Worm (Caenorhabditis elegans) whole organism, young adult: ENCODE results near the gene F21C10.19.
A peak's percentile ranks its signal among the peaks of the same experiment; 100 is the strongest.

ENCODE experiments used
- C17E4.6 ChIP-seq: fragments of 200-800 bp; sonication (Bioruptor generic); IDR thresholded peaks from 2 replicates; pipeline ENCODE4 v1.3.6; 2022; ENCODE audit warnings: missing genetic modification reagents, missing genetic modification characterization, missing compliant biosample characterization
- F55B11.4 ChIP-seq: sonication (generic microtip); optimal IDR thresholded peaks from 2 replicates; lab custom pipeline; 2016; ENCODE audit warnings: missing compliant biosample characterization, missing genetic modification characterization, borderline replicate concordance; ENCODE audit not compliant: insufficient read depth
- F57A8.1 ChIP-seq: fragments of 200-800 bp; sonication (Bioruptor generic); optimal IDR thresholded peaks from 2 replicates; lab custom pipeline; 2018; ENCODE audit warnings: mild to moderate bottlenecking, missing genetic modification characterization, moderate library complexity, missing compliant biosample characterization
- K12H6.12 ChIP-seq: fragments of 200-800 bp; sonication (Bioruptor generic); optimal IDR thresholded peaks from 2 replicates; lab custom pipeline; 2018; ENCODE audit warnings: mild to moderate bottlenecking, missing genetic modification characterization, missing compliant biosample characterization
- Y53G8AR.9 ChIP-seq: fragments of 200-800 bp; sonication (Bioruptor generic); conservative IDR thresholded peaks from 2 replicates; pipeline ENCODE4 v1.3.6; 2022; ENCODE audit warnings: missing genetic modification reagents, missing genetic modification characterization, missing compliant biosample characterization
- Y56A3A.18 ChIP-seq: fragments of 200-800 bp; sonication (Bioruptor generic); IDR thresholded peaks from 2 replicates; pipeline ENCODE4 v1.3.6; 2022; ENCODE audit warnings: missing genetic modification reagents, missing genetic modification characterization, missing compliant biosample characterization
- ZK185.1 ChIP-seq: sonication (generic microtip); optimal IDR thresholded peaks from 2 replicates; lab custom pipeline; 2016; ENCODE audit warnings: mild to moderate bottlenecking, missing genetic modification characterization, missing compliant biosample characterization; ENCODE audit not compliant: poor library complexity, severe bottlenecking
- bed-2 ChIP-seq: fragments of 200-800 bp; sonication (Bioruptor generic); IDR thresholded peaks from 2 replicates; pipeline ENCODE4 v1.3.6; 2022; ENCODE audit warnings: missing genetic modification reagents, missing genetic modification characterization, missing compliant biosample characterization
- cebp-1 ChIP-seq, 2 experiments: fragments of 200-800 bp in 1 of 2; sonication (Bioruptor generic) in 1 of 2; sonication (generic microtip) in 1 of 2; IDR thresholded peaks in 1 of 2; optimal IDR thresholded peaks in 1 of 2; 2 replicates each; pipeline versions ENCODE4 v1.3.6 to Lab custom; 2017 to 2022; ENCODE audit warnings: missing compliant biosample characterization in 2 of 2, missing genetic modification characterization in 2 of 2, mild to moderate bottlenecking in 1 of 2, missing genetic modification reagents in 1 of 2, moderate library complexity in 1 of 2
- cebp-2 ChIP-seq: fragments of 200-800 bp; sonication (Bioruptor generic); IDR thresholded peaks from 2 replicates; pipeline ENCODE4 v1.3.6; 2022; ENCODE audit warnings: missing genetic modification characterization, missing compliant biosample characterization
- ceh-27 ChIP-seq: fragments of 200-800 bp; sonication (Bioruptor generic); optimal IDR thresholded peaks from 2 replicates; lab custom pipeline; 2018; ENCODE audit warnings: mild to moderate bottlenecking, missing genetic modification characterization, moderate library complexity, missing compliant biosample characterization
- dpff-1 ChIP-seq: sonication (generic microtip); optimal IDR thresholded peaks from 2 replicates; lab custom pipeline; 2017; ENCODE audit warnings: mild to moderate bottlenecking, missing genetic modification characterization, missing compliant biosample characterization
- egrh-3 ChIP-seq: fragments of 200-800 bp; sonication (Bioruptor generic); IDR thresholded peaks from 2 replicates; pipeline ENCODE4 v1.3.6; 2022; ENCODE audit warnings: missing genetic modification reagents, missing genetic modification characterization, missing compliant biosample characterization
- ekl-4 ChIP-seq: fragments of 200-800 bp; sonication (Bioruptor generic); IDR thresholded peaks from 2 replicates; pipeline ENCODE4 v1.3.6; 2022; ENCODE audit warnings: missing genetic modification reagents, missing genetic modification characterization, missing compliant biosample characterization
- gei-17 ChIP-seq: fragments of 200-800 bp; sonication (Bioruptor generic); optimal IDR thresholded peaks from 2 replicates; lab custom pipeline; 2018; ENCODE audit warnings: mild to moderate bottlenecking, missing genetic modification characterization, missing compliant biosample characterization
- hrde-1 ChIP-seq: sonication (generic microtip); optimal IDR thresholded peaks from 2 replicates; lab custom pipeline; 2016; ENCODE audit warnings: missing genetic modification characterization, mild to moderate bottlenecking, missing compliant biosample characterization, moderate library complexity, missing genotype, missing genetic modification reagents, borderline replicate concordance
- lin-26 ChIP-seq: fragments of 200-800 bp; sonication (Bioruptor generic); IDR thresholded peaks from 2 replicates; pipeline ENCODE4 v1.3.6; 2022; ENCODE audit warnings: missing genetic modification reagents, missing genetic modification characterization, missing compliant biosample characterization
- lin-40 ChIP-seq: sonication (generic microtip); optimal IDR thresholded peaks from 2 replicates; lab custom pipeline; 2016; ENCODE audit warnings: missing genetic modification characterization, mild to moderate bottlenecking, missing compliant biosample characterization, missing genotype, missing genetic modification reagents
- madf-3 ChIP-seq: fragments of 200-800 bp; sonication (Bioruptor generic); IDR thresholded peaks from 2 replicates; pipeline ENCODE4 v1.3.6; 2022; ENCODE audit warnings: missing genetic modification reagents, missing genetic modification characterization, missing compliant biosample characterization
- mel-28 ChIP-seq: sonication (generic microtip); optimal IDR thresholded peaks from 2 replicates; lab custom pipeline; 2016; ENCODE audit warnings: borderline replicate concordance, mild to moderate bottlenecking, missing genetic modification characterization, missing compliant biosample characterization
- nhr-120 ChIP-seq: fragments of 200-800 bp; sonication (Bioruptor generic); IDR thresholded peaks from 2 replicates; pipeline ENCODE4 v1.3.6; 2022; ENCODE audit warnings: missing genetic modification characterization, missing compliant biosample characterization
- nhr-27 ChIP-seq: fragments of 200-800 bp; sonication (Bioruptor generic); optimal IDR thresholded peaks from 2 replicates; lab custom pipeline; 2018; ENCODE audit warnings: mild to moderate bottlenecking, missing genetic modification characterization, moderate library complexity, missing compliant biosample characterization
- nhr-80 ChIP-seq: sonication (generic microtip); optimal IDR thresholded peaks from 2 replicates; lab custom pipeline; 2016; ENCODE audit warnings: missing genetic modification characterization, missing compliant biosample characterization
- rpc-1 ChIP-seq, 2 experiments: fragments of 150-350 bp in 1 of 2; sonication (generic microtip) in 1 of 2; optimal IDR thresholded peaks; 2 replicates each; lab custom pipeline; 2014 to 2018; ENCODE audit warnings: missing biosample characterization in 1 of 2, missing genetic modification characterization in 1 of 2, missing genetic modification reagents in 1 of 2, missing genotype in 1 of 2
- sdz-38 ChIP-seq: sonication (generic microtip); optimal IDR thresholded peaks from 2 replicates; lab custom pipeline; 2016; ENCODE audit warnings: missing genotype, missing genetic modification characterization, missing compliant biosample characterization
- snpc-4 ChIP-seq, 5 experiments: fragments of 150-350 bp in 1 of 5; sonication (generic microtip) in 4 of 5; optimal IDR thresholded peaks; 2 replicates each; lab custom pipeline; 2014 to 2018; ENCODE audit warnings: missing genetic modification characterization in 5 of 5, missing biosample characterization in 3 of 5, antibody characterized with exemption in 2 of 5, mild to moderate bottlenecking in 2 of 5, missing compliant biosample characterization in 2 of 5, missing genotype in 2 of 5, moderate library complexity in 2 of 5, missing genetic modification reagents in 1 of 5
- sptf-2 ChIP-seq: fragments of 200-800 bp; sonication (Bioruptor generic); optimal IDR thresholded peaks from 2 replicates; lab custom pipeline; 2018; ENCODE audit warnings: mild to moderate bottlenecking, missing genetic modification characterization, missing compliant biosample characterization
- tbp1 ChIP-seq: fragments of 200-800 bp; sonication (Bioruptor generic); optimal IDR thresholded peaks from 2 replicates; lab custom pipeline; 2018; ENCODE audit warnings: mild to moderate bottlenecking, missing genetic modification characterization, missing compliant biosample characterization
- unc-130 ChIP-seq: sonication (generic microtip); optimal IDR thresholded peaks from 2 replicates; lab custom pipeline; 2016; ENCODE audit warnings: missing genetic modification reagents, missing genetic modification characterization, missing compliant biosample characterization
- xnd-1 ChIP-seq: sonication (generic microtip); optimal IDR thresholded peaks from 2 replicates; lab custom pipeline; 2016; ENCODE audit warnings: missing genotype, missing genetic modification reagents, missing genetic modification characterization, missing compliant biosample characterization
- ztf-25 ChIP-seq: fragments of 200-800 bp; sonication (Bioruptor generic); IDR thresholded peaks from 2 replicates; pipeline ENCODE4 v1.3.6; 2022; ENCODE audit warnings: missing genetic modification reagents, missing genetic modification characterization, missing compliant biosample characterization
- ztf-6 ChIP-seq: fragments of 200-800 bp; sonication (Bioruptor generic); IDR thresholded peaks from 2 replicates; pipeline ENCODE4 v1.3.6; 2022; ENCODE audit warnings: missing genetic modification reagents, missing genetic modification characterization, missing compliant biosample characterization

The F21C10.19 gene

DNA sequence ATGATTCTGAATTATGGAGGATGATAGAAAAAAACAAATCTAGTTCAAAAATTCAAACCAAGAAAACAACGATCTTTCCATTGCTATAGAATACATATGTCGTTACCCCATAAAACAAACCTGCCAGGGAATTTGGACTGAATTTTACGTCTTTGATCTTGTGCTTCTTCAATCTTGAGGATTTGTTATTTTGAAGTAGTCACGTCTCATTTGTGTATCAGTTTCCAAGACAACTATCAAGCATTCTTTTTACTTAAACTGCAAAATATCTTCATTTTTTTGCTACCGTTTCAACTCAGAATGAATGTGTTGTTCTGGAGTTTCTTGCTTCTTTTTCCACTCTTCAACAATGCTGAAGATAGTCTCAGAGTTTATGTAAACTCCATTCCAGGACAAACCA, at the start of gene F21C10.19:
Gene F21C10.19, plus strand, starts transcription at position 301 of the 400 bp plus-strand sequence.
- TF ChIP-seq xnd-1 (tag; lab: Kevin White, UChicago) (no peak), cebp-1 (GFP tag; IDR thresholded peaks at IDR 0.05; lab: Robert Waterston, UW) (no peak), cebp-1 (tag; optimal IDR thresholded peaks at IDR 0.05; lab: Kevin White, UChicago) (no peak), madf-3 (GFP tag; lab: Robert Waterston, UW) (no peak), lin-40 (tag; lab: Kevin White, UChicago) (no peak), C17E4.6 (no peak), tbp1 (GFP tag; lab: Kevin White, UChicago) (no peak), dpff-1 (tag; lab: Kevin White, UChicago) (no peak), ztf-25 (GFP tag; lab: Robert Waterston, UW) (no peak)

DNA sequence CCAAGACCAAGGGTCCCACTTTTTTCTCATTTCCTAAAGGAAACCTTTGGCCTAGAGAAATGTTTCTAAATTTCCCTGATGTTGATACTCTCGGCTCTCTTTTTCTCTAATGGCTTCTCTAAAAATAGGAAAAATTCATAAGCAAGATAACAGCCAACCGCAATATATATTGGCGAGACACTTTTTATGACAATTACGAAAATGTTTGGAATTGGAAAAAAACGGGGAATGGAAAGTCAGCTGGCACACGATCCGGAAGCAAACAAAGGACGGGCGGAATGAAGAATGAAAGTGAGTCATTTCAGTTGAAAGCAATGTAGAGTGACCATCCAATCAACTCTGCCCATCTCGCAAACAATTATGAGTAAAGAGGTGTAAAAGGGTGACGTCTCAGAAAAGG, 49.5 kb upstream of the F21C10.19 start:
- TF ChIP-seq ZK185.1 (tag; lab: Kevin White, UChicago), result peak; percentile 17
- TF ChIP-seq K12H6.12 (tag; lab: Kevin White, UChicago), result no peak
- peak; percentile 62 for TF ChIP-seq nhr-80 (tag; lab: Kevin White, UChicago)
- TF ChIP-seq cebp-1 (GFP tag; IDR thresholded peaks at IDR 0.05; lab: Robert Waterston, UW), result no peak
- TF ChIP-seq cebp-1 (tag; optimal IDR thresholded peaks at IDR 0.05; lab: Kevin White, UChicago), result peak; percentile 13
- TF ChIP-seq mel-28, result no peak

DNA sequence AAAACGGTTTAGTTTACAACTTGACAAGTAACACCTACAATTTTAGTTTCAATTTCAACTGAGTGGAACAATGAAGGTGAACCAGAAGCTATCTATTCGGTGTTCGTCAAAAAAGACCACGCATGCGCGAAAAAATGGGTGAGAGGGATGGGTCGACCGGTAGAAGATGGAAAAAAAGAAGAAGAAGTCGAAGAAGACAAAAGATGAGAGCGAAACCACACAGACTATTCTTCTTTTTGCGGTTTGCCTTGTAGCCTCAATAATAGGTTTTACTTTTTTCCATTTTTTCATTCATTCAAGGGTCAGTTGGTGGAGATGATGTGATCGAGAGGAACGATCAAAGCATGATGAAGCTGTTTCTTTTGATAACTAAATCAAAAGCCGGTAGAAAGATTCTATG, 48.5 kb upstream of the F21C10.19 start:
- TF ChIP-seq unc-130 (GFP tag; lab: Kevin White, UChicago), result no peak
- no peak for TF ChIP-seq bed-2 (GFP tag; lab: Robert Waterston, UW)
- TF ChIP-seq ekl-4 (GFP tag; lab: Robert Waterston, UW), result no peak
- no peak for TF ChIP-seq lin-26 (GFP tag; lab: Robert Waterston, UW)
- TF ChIP-seq snpc-4 (GFP tag; optimal IDR thresholded peaks at IDR 0.05; lab: Kevin White, UChicago), result no peak
- no peak for TF ChIP-seq snpc-4 (tag; optimal IDR thresholded peaks at IDR 0.05; lab: Kevin White, UChicago)

DNA sequence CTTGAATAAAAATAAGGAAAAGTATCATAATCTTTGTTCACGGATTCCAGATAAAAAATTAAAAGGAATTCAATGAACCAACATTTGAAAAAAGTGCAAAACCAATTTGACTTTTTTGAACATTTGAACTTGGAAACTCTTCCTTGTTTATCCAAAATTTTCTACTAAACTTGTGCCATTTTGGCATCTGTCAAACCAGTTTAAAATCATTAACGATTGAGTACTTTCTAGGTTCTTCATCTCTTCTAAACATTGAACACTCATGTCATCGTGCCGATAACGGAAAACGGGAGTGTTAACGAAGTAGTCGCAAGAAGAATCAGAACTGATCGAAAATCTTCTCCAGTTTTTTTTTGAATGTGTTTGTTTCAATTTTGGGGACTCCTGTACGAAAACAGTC, 46.6 kb upstream of the F21C10.19 start:
- no peak for TF ChIP-seq F55B11.4 (tag; lab: Kevin White, UChicago)
- TF ChIP-seq bed-2 (GFP tag; lab: Robert Waterston, UW), result no peak
- no peak for TF ChIP-seq ztf-25 (GFP tag; lab: Robert Waterston, UW)
- no peak for TF ChIP-seq cebp-2 (GFP tag; lab: Robert Waterston, UW)
- no peak for TF ChIP-seq egrh-3 (GFP tag; lab: Robert Waterston, UW)
- no peak for TF ChIP-seq Y53G8AR.9
- no peak for TF ChIP-seq sdz-38
- no peak for TF ChIP-seq rpc-1 (optimal IDR thresholded peaks at IDR 0.05; lab: Kevin White, UChicago)
- TF ChIP-seq rpc-1 (tag; optimal IDR thresholded peaks at IDR 0.05; lab: Kevin White, UChicago), result no peak
- no peak for TF ChIP-seq hrde-1 (tag; lab: Kevin White, UChicago)
- TF ChIP-seq gei-17 (GFP tag; lab: Kevin White, UChicago), result no peak
- TF ChIP-seq sptf-2, result no peak
- TF ChIP-seq ztf-6 (GFP tag; lab: Robert Waterston, UW), result no peak
- TF ChIP-seq ceh-27, result no peak
- no peak for TF ChIP-seq nhr-120 (GFP tag; lab: Robert Waterston, UW)
- TF ChIP-seq F57A8.1 (GFP tag; lab: Kevin White, UChicago), result no peak
- no peak for TF ChIP-seq dpff-1 (tag; lab: Kevin White, UChicago)
- TF ChIP-seq Y56A3A.18, result no peak
- no peak for TF ChIP-seq unc-130 (GFP tag; lab: Kevin White, UChicago)
- no peak for TF ChIP-seq nhr-27 (tag; lab: Kevin White, UChicago)
- TF ChIP-seq, all 124 proteins: peak for 0
